Fruit fly (Drosophila melanogaster) whole organism, embryonic: ENCODE data around the gene CG32295.

Experiments used
- Antp ChIP-seq: fragments of 200-800 bp; sonication (Bioruptor generic); optimal IDR thresholded peaks from 3 replicates; lab custom pipeline; 2016; ENCODE audit warnings: missing biosample characterization, missing genetic modification characterization
- CG1024 ChIP-seq: fragments of 200-800 bp; sonication (Bioruptor generic); IDR thresholded peaks from 2 replicates; pipeline ENCODE4 v1.3.6; 2022; ENCODE audit warnings: missing biosample characterization, missing genetic modification characterization
- CG11456 ChIP-seq: fragments of 200-800 bp; sonication (Bioruptor generic); IDR thresholded peaks from 3 replicates; pipeline ENCODE4 v1.3.6; 2022; ENCODE audit warnings: missing biosample characterization, missing genetic modification characterization
- CG11504 ChIP-seq: fragments of 200-800 bp; sonication (Bioruptor generic); optimal IDR thresholded peaks from 3 replicates; lab custom pipeline; 2019; ENCODE audit warnings: missing biosample characterization, mild to moderate bottlenecking, missing genetic modification characterization, moderate library complexity
- CG11560 ChIP-seq: fragments of 200-800 bp; sonication (Bioruptor generic); IDR thresholded peaks from 3 replicates; pipeline ENCODE4 v1.3.6; 2022; ENCODE audit warnings: missing biosample characterization, missing genetic modification characterization
- CG14965 ChIP-seq: fragments of 200-800 bp; sonication (Bioruptor generic); optimal IDR thresholded peaks from 2 replicates; lab custom pipeline; 2016; ENCODE audit warnings: missing biosample characterization, missing genetic modification characterization, borderline replicate concordance
- CG17186 ChIP-seq: fragments of 200-800 bp; sonication (Bioruptor generic); optimal IDR thresholded peaks from 3 replicates; lab custom pipeline; 2017; ENCODE audit warnings: missing biosample characterization, missing genetic modification reagents, missing genetic modification characterization
- CG18619 ChIP-seq: fragments of 200-800 bp; sonication (Bioruptor generic); optimal IDR thresholded peaks from 3 replicates; lab custom pipeline; 2017; ENCODE audit warnings: missing biosample characterization, mild to moderate bottlenecking, missing genetic modification characterization
- CG2199 ChIP-seq: fragments of 200-800 bp; sonication (Bioruptor generic); IDR thresholded peaks from 3 replicates; pipeline ENCODE4 v1.3.6; 2022; ENCODE audit warnings: missing biosample characterization, missing genetic modification characterization
- CG30020 ChIP-seq: fragments of 200-800 bp; optimal IDR thresholded peaks from 2 replicates; lab custom pipeline; 2019; ENCODE audit warnings: missing biosample characterization, mild to moderate bottlenecking, missing genetic modification characterization, moderate library complexity
- CG32532 ChIP-seq: fragments of 200-800 bp; sonication (Bioruptor generic); IDR thresholded peaks from 2 replicates; pipeline ENCODE4 v1.3.6; 2022; ENCODE audit warnings: missing biosample characterization, missing genetic modification characterization
- CG34224 ChIP-seq: fragments of 200-800 bp; sonication (Bioruptor generic); IDR thresholded peaks from 3 replicates; pipeline ENCODE4 v1.3.6; 2022; ENCODE audit warnings: missing biosample characterization, missing genetic modification characterization; ENCODE audit not compliant: partially characterized antibody
- CG6254 ChIP-seq: fragments of 200-800 bp; sonication (Bioruptor generic); optimal IDR thresholded peaks from 3 replicates; lab custom pipeline; 2017; ENCODE audit warnings: mild to moderate bottlenecking, missing biosample characterization, missing genetic modification reagents, missing genetic modification characterization
- CG7786 ChIP-seq: fragments of 200-800 bp; sonication (Bioruptor generic); optimal IDR thresholded peaks from 2 replicates; lab custom pipeline; 2016; ENCODE audit warnings: missing biosample characterization, missing genetic modification characterization
- CG9437 ChIP-seq: fragments of 200-800 bp; sonication (Bioruptor generic); optimal IDR thresholded peaks from 2 replicates; lab custom pipeline; 2018; ENCODE audit warnings: missing biosample characterization, mild to moderate bottlenecking, missing genetic modification characterization
- CG9609 ChIP-seq: fragments of 200-800 bp; sonication (Bioruptor generic); optimal IDR thresholded peaks from 3 replicates; lab custom pipeline; 2016; ENCODE audit warnings: missing biosample characterization, missing genetic modification characterization
- Fer1 ChIP-seq: fragments of 200-800 bp; sonication (Bioruptor generic); optimal IDR thresholded peaks from 2 replicates; lab custom pipeline; 2017; ENCODE audit warnings: missing biosample characterization, mild to moderate bottlenecking, missing genetic modification characterization
- GATAe ChIP-seq: fragments of 200-800 bp; sonication (Bioruptor generic); conservative IDR thresholded peaks from 2 replicates; pipeline ENCODE4 v1.3.6; 2022; ENCODE audit warnings: missing biosample characterization, missing genetic modification characterization
- Hey ChIP-seq: fragments of 200-800 bp; sonication (Bioruptor generic); optimal IDR thresholded peaks from 3 replicates; lab custom pipeline; 2018; ENCODE audit warnings: missing biosample characterization, mild to moderate bottlenecking, missing genetic modification characterization
- Max ChIP-seq: fragments of 200-800 bp; sonication (Bioruptor generic); optimal IDR thresholded peaks from 2 replicates; lab custom pipeline; 2016; ENCODE audit warnings: missing biosample characterization, mild to moderate bottlenecking, missing genetic modification characterization
- Med ChIP-seq: fragments of 200-800 bp; sonication (Bioruptor generic); peaks from one replicate; lab custom pipeline; 2016; ENCODE audit warnings: missing biosample characterization, missing genetic modification characterization, mild to moderate bottlenecking, inconsistent platforms, moderate library complexity
- Nf-YB ChIP-seq: fragments of 200-800 bp; sonication (Bioruptor generic); optimal IDR thresholded peaks from 3 replicates; lab custom pipeline; 2019; ENCODE audit warnings: missing biosample characterization, mild to moderate bottlenecking, missing genetic modification characterization, moderate library complexity
- Opbp ChIP-seq: fragments of 200-800 bp; sonication (Bioruptor generic); IDR thresholded peaks from 3 replicates; pipeline ENCODE4 v1.3.6; 2022; ENCODE audit warnings: missing biosample characterization, missing genetic modification characterization; ENCODE audit not compliant: partially characterized antibody
- Sry-β ChIP-seq: fragments of 200-800 bp; sonication (Bioruptor generic); optimal IDR thresholded peaks from 2 replicates; lab custom pipeline; 2018; ENCODE audit warnings: missing biosample characterization, mild to moderate bottlenecking, missing genetic modification characterization, moderate library complexity
- Xrp1 ChIP-seq: fragments of 200-800 bp; sonication (Bioruptor generic); IDR thresholded peaks from 2 replicates; pipeline ENCODE4 v1.3.6; 2022; ENCODE audit warnings: missing biosample characterization, missing genetic modification characterization
- btn ChIP-seq: fragments of 200-800 bp; sonication (Bioruptor generic); optimal IDR thresholded peaks from 2 replicates; lab custom pipeline; 2016; ENCODE audit warnings: missing biosample characterization, missing genetic modification characterization
- ci ChIP-seq: fragments of 200-800 bp; sonication (Bioruptor generic); IDR thresholded peaks from 3 replicates; pipeline ENCODE4 v1.3.6; 2022; ENCODE audit warnings: missing biosample characterization, missing genetic modification characterization
- danr ChIP-seq: fragments of 200-800 bp; sonication (Bioruptor generic); IDR thresholded peaks from 2 replicates; pipeline ENCODE4 v1.3.6; 2022; ENCODE audit warnings: missing biosample characterization, missing genetic modification characterization
- dmrt99B ChIP-seq: fragments of 200-800 bp; sonication (Bioruptor generic); optimal IDR thresholded peaks from 2 replicates; lab custom pipeline; 2018; ENCODE audit warnings: missing biosample characterization, mild to moderate bottlenecking, missing genetic modification characterization, moderate library complexity
- gsb-n ChIP-seq: fragments of 200-800 bp; sonication (Bioruptor generic); optimal IDR thresholded peaks from 3 replicates; lab custom pipeline; 2018; ENCODE audit warnings: missing biosample characterization, mild to moderate bottlenecking, missing genetic modification characterization
- ind ChIP-seq: fragments of 200-800 bp; sonication (Bioruptor generic); optimal IDR thresholded peaks from 3 replicates; lab custom pipeline; 2016; ENCODE audit warnings: missing biosample characterization, missing genetic modification characterization
- insv ChIP-seq, 2 experiments: fragments of 200-800 bp; sonication (Bioruptor generic); optimal IDR thresholded peaks; 3 replicates each; lab custom pipeline; 2016 to 2018; ENCODE audit warnings: missing biosample characterization in 2 of 2, missing genetic modification characterization in 2 of 2
- inv ChIP-seq: fragments of 200-800 bp; sonication (Bioruptor generic); IDR thresholded peaks from 2 replicates; pipeline ENCODE4 v1.3.6; 2022; ENCODE audit warnings: missing biosample characterization, missing genetic modification characterization; ENCODE audit not compliant: partially characterized antibody
- kay ChIP-seq: fragments of 200-800 bp; sonication (Bioruptor generic); optimal IDR thresholded peaks from 2 replicates; lab custom pipeline; 2016; ENCODE audit warnings: missing biosample characterization, missing genetic modification characterization
- mld ChIP-seq: fragments of 200-800 bp; sonication (Bioruptor generic); IDR thresholded peaks from 3 replicates; pipeline ENCODE4 v1.3.6; 2022; ENCODE audit warnings: missing biosample characterization, missing genetic modification characterization; ENCODE audit not compliant: partially characterized antibody
- nerfin-1 ChIP-seq: fragments of 200-800 bp; sonication (Bioruptor generic); optimal IDR thresholded peaks from 3 replicates; lab custom pipeline; 2019; ENCODE audit warnings: missing biosample characterization, mild to moderate bottlenecking, missing genetic modification characterization, moderate library complexity
- otp ChIP-seq: fragments of 200-800 bp; sonication (Bioruptor generic); IDR thresholded peaks from 3 replicates; pipeline ENCODE4, ENCODE4 v1.3.6; 2022; ENCODE audit warnings: missing biosample characterization, missing genetic modification characterization
- phol ChIP-seq: fragments of 200-800 bp; sonication (Bioruptor generic); optimal IDR thresholded peaks from 3 replicates; lab custom pipeline; 2018; ENCODE audit warnings: missing biosample characterization, mild to moderate bottlenecking, missing genetic modification characterization, moderate library complexity
- salm ChIP-seq: fragments of 200-800 bp; sonication (Bioruptor generic); optimal IDR thresholded peaks from 2 replicates; lab custom pipeline; 2018; ENCODE audit warnings: missing biosample characterization, mild to moderate bottlenecking, missing genetic modification characterization
- sc ChIP-seq, 3 experiments: fragments of >200 bp in 2 of 3; fragments of 200-800 bp in 1 of 3; sonication (Bioruptor generic) in 1 of 3; optimal IDR thresholded peaks; 2 replicates in 2 of 3; 3 replicates in 1 of 3; lab custom pipeline; 2017; ENCODE audit warnings: mild to moderate bottlenecking in 1 of 3, missing biosample characterization in 1 of 3, missing genetic modification characterization in 1 of 3, missing genetic modification reagents in 1 of 3
- schlank ChIP-seq: fragments of 200-800 bp; sonication (Bioruptor generic); optimal IDR thresholded peaks from 2 replicates; lab custom pipeline; 2018; ENCODE audit warnings: missing biosample characterization, mild to moderate bottlenecking, missing genetic modification characterization
- scrt ChIP-seq: fragments of 200-800 bp; sonication (Bioruptor generic); optimal IDR thresholded peaks from 2 replicates; lab custom pipeline; 2018; ENCODE audit warnings: missing biosample characterization, mild to moderate bottlenecking, missing genetic modification characterization, moderate library complexity
- shn ChIP-seq: fragments of 200-800 bp; sonication (Bioruptor generic); optimal IDR thresholded peaks from 3 replicates; lab custom pipeline; 2016; ENCODE audit warnings: missing biosample characterization, missing genetic modification characterization
- sima ChIP-seq: fragments of 200-800 bp; sonication (Bioruptor generic); optimal IDR thresholded peaks from 2 replicates; lab custom pipeline; 2016; ENCODE audit warnings: missing biosample characterization, missing genetic modification characterization
- slp2 ChIP-seq: fragments of 200-800 bp; sonication (Bioruptor generic); optimal IDR thresholded peaks from 2 replicates; lab custom pipeline; 2016; ENCODE audit warnings: missing biosample characterization, missing genetic modification characterization
- sob ChIP-seq: fragments of 200-800 bp; sonication (Bioruptor generic); IDR thresholded peaks from 2 replicates; pipeline ENCODE4 v1.3.6; 2022; ENCODE audit warnings: missing biosample characterization, missing genetic modification characterization
- tin ChIP-seq: fragments of 200-800 bp; sonication (Bioruptor generic); optimal IDR thresholded peaks from 3 replicates; lab custom pipeline; 2016; ENCODE audit warnings: missing biosample characterization, missing genetic modification characterization
- trh ChIP-seq: fragments of 200-800 bp; sonication (Bioruptor generic); optimal IDR thresholded peaks from 2 replicates; lab custom pipeline; 2016; ENCODE audit warnings: missing biosample characterization, missing genetic modification characterization
- twi ChIP-seq: fragments of 200-800 bp; optimal IDR thresholded peaks from 2 replicates; lab custom pipeline; 2019; ENCODE audit warnings: missing biosample characterization, mild to moderate bottlenecking, missing genetic modification characterization, moderate library complexity

The CG32295 gene

dm6 chr3L:2489855-2490254 is 36.9 kb downstream of the CG32295 start (continued):
- peak in 1 of 2 experiments; percentile 67 for TF ChIP-seq insv (GFP tag; optimal IDR thresholded peaks at IDR 0.05; lab: Kevin White, UChicago)

- TF ChIP-seq CG18619 (GFP tag; lab: Kevin White, UChicago) (peak; percentile 12), Antp (GFP tag; lab: Kevin White, UChicago) (no peak), schlank (tag; lab: Kevin White, UChicago) (peak; percentile 31), slp2 (no peak), CG17186 (no peak), sob (GFP tag; lab: Robert Waterston, UW) (no peak), CG11456 (GFP tag; lab: Robert Waterston, UW) (no peak), Sry-β (GFP tag; lab: Kevin White, UChicago) (peak; percentile 30), dmrt99B (peak; percentile 51), Xrp1 (GFP tag; lab: Robert Waterston, UW) (peak; percentile 68), ind (GFP tag; lab: Kevin White, UChicago) (no peak), Nf-YB (GFP tag; lab: Kevin White, UChicago) (no peak), Hey (no peak), CG32532 (GFP tag; lab: Robert Waterston, UW) (no peak), inv (GFP tag; lab: Robert Waterston, UW) (no peak), CG6254 (GFP tag; lab: Kevin White, UChicago) (peak; percentile 55), CG11560 (tag; lab: Robert Waterston, UW) (no peak), CG34224 (GFP tag; lab: Robert Waterston, UW) (no peak), shn (GFP tag; lab: Kevin White, UChicago) (no peak), CG9437 (GFP tag; lab: Kevin White, UChicago) (no peak), gsb-n (peak; percentile 42), CG7786 (no peak), salm (tag; lab: Kevin White, UChicago) (peak; percentile 43), scrt (GFP tag; lab: Kevin White, UChicago) (peak; percentile 56), Max (GFP tag; lab: Kevin White, UChicago) (no peak), nerfin-1 (peak; percentile 54), GATAe (GFP tag; lab: Robert Waterston, UW) (no peak), phol (tag; lab: Kevin White, UChicago) (no peak), Opbp (GFP tag; lab: Robert Waterston, UW) (no peak), kay (no peak), Fer1 (GFP tag; lab: Kevin White, UChicago) (peak; percentile 76), btn (GFP tag; lab: Kevin White, UChicago) (peak; percentile 12), twi (tag; lab: Kevin White, UChicago) (peak; percentile 1), CG11504 (peak; percentile 51), mld (GFP tag; lab: Robert Waterston, UW) (no peak), CG14965 (GFP tag; lab: Kevin White, UChicago) (no peak), ci (GFP tag; lab: Robert Waterston, UW) (peak; percentile 79; the same call in 2 of the 3 replicates), CG2199 (GFP tag; lab: Robert Waterston, UW) (no peak), CG9609 (GFP tag; lab: Kevin White, UChicago) (no peak), danr (no peak), sc (optimal IDR thresholded peaks at IDR 0.05; lab: Kevin White, UChicago) (no peak), sc (GFP tag; optimal IDR thresholded peaks at IDR 0.05; lab: Kevin White, UChicago) (peak; percentile 26), otp (GFP tag; lab: Robert Waterston, UW) (no peak; the same call in 2 of the 3 replicates), CG30020 (tag; lab: Kevin White, UChicago) (no peak), sima (GFP tag; lab: Kevin White, UChicago) (no peak), CG1024 (GFP tag; lab: Robert Waterston, UW) (no peak), Med (GFP tag; lab: Kevin White, UChicago) (peak; percentile 94), trh (no peak), tin (no peak)
These were observed 37.3 kb downstream of the CG32295 start for dm6 chr3L:2489438-2489837.
